Fruit fly (Drosophila melanogaster) whole organism, embryonic: Measurements from ENCODE around the gene CG31827.

Source experiments
- B-H2 ChIP-seq: fragments of 200-800 bp; sonication (Bioruptor generic); optimal IDR thresholded peaks from 2 replicates; lab custom pipeline; 2018; ENCODE audit warnings: missing biosample characterization, mild to moderate bottlenecking, missing genetic modification characterization
- CG10462 ChIP-seq: fragments of 200-800 bp; sonication (Bioruptor generic); optimal IDR thresholded peaks from 2 replicates; lab custom pipeline; 2016; ENCODE audit warnings: missing biosample characterization, missing genetic modification characterization
- CG12236 ChIP-seq: fragments of 200-800 bp; sonication (Bioruptor generic); optimal IDR thresholded peaks from 2 replicates; lab custom pipeline; 2016; ENCODE audit warnings: missing biosample characterization, missing genetic modification characterization
- CG12299 ChIP-seq: fragments of 200-800 bp; sonication (Bioruptor generic); optimal IDR thresholded peaks from 2 replicates; lab custom pipeline; 2018; ENCODE audit warnings: missing biosample characterization, mild to moderate bottlenecking, missing genetic modification characterization
- CG15696 ChIP-seq: fragments of 200-800 bp; sonication (Bioruptor generic); optimal IDR thresholded peaks from 2 replicates; lab custom pipeline; 2019; ENCODE audit warnings: missing biosample characterization, mild to moderate bottlenecking, missing genetic modification characterization, moderate library complexity
- CG17568 ChIP-seq: fragments of 200-800 bp; sonication (Bioruptor generic); optimal IDR thresholded peaks from 2 replicates; lab custom pipeline; 2018; ENCODE audit warnings: missing biosample characterization, mild to moderate bottlenecking, missing genetic modification characterization, moderate library complexity
- CG2129 ChIP-seq: fragments of 200-800 bp; sonication (Bioruptor generic); IDR thresholded peaks from 2 replicates; pipeline ENCODE4 v1.3.6; 2022; ENCODE audit warnings: missing biosample characterization, missing genetic modification characterization; ENCODE audit not compliant: partially characterized antibody
- CG2712 ChIP-seq: fragments of 200-800 bp; optimal IDR thresholded peaks from 3 replicates; lab custom pipeline; 2019; ENCODE audit warnings: missing biosample characterization, mild to moderate bottlenecking, missing genetic modification characterization, moderate library complexity
- CG34422 ChIP-seq: fragments of 200-800 bp; sonication (Bioruptor generic); IDR thresholded peaks from 3 replicates; pipeline ENCODE4 v1.3.6; 2022; ENCODE audit warnings: missing biosample characterization, missing genetic modification characterization
- CG42726 ChIP-seq: fragments of 200-800 bp; sonication (Bioruptor generic); IDR thresholded peaks from 2 replicates; pipeline ENCODE4 v1.3.6; 2022; ENCODE audit warnings: missing biosample characterization, missing genetic modification characterization; ENCODE audit not compliant: partially characterized antibody
- CG4328 ChIP-seq: fragments of 200-800 bp; sonication (Bioruptor generic); optimal IDR thresholded peaks from 3 replicates; lab custom pipeline; 2017; ENCODE audit warnings: missing biosample characterization, missing genetic modification reagents, missing genetic modification characterization
- CG4854 ChIP-seq: fragments of 200-800 bp; sonication (Bioruptor generic); optimal IDR thresholded peaks from 2 replicates; lab custom pipeline; 2016; ENCODE audit warnings: missing biosample characterization, missing genetic modification characterization, inconsistent platforms
- CG6175 ChIP-seq: fragments of 200-800 bp; sonication (Bioruptor generic); IDR thresholded peaks from 3 replicates; pipeline ENCODE4 v1.3.6; 2022; ENCODE audit warnings: missing biosample characterization, missing genetic modification characterization
- CG7745 ChIP-seq: fragments of 200-800 bp; sonication (Bioruptor generic); optimal IDR thresholded peaks from 2 replicates; lab custom pipeline; 2018; ENCODE audit warnings: missing biosample characterization, mild to moderate bottlenecking, missing genetic modification characterization, moderate library complexity
- CG8924 ChIP-seq: fragments of 200-800 bp; optimal IDR thresholded peaks from 3 replicates; lab custom pipeline; 2019; ENCODE audit warnings: missing biosample characterization, mild to moderate bottlenecking, missing genetic modification characterization, moderate library complexity
- D ChIP-seq, 2 experiments: fragments of 200-800 bp in 1 of 2; fragments of >200 bp in 1 of 2; sonication (Bioruptor generic) in 1 of 2; optimal IDR thresholded peaks; 2 replicates in 1 of 2; 3 replicates in 1 of 2; lab custom pipeline; 2017; ENCODE audit warnings: mild to moderate bottlenecking in 1 of 2, missing biosample characterization in 1 of 2, missing genetic modification characterization in 1 of 2, missing genetic modification reagents in 1 of 2
- D19A ChIP-seq: fragments of 200-800 bp; optimal IDR thresholded peaks from 3 replicates; lab custom pipeline; 2019; ENCODE audit warnings: missing biosample characterization, mild to moderate bottlenecking, missing genetic modification characterization, moderate library complexity
- Gug ChIP-seq: fragments of 200-800 bp; sonication (Bioruptor generic); IDR thresholded peaks from 4 replicates; pipeline ENCODE4 v1.3.6; 2022; ENCODE audit warnings: missing biosample characterization, missing genetic modification characterization
- Jarid2 ChIP-seq: fragments of 200-800 bp; sonication (Bioruptor generic); optimal IDR thresholded peaks from 3 replicates; lab custom pipeline; 2017; ENCODE audit warnings: mild to moderate bottlenecking, missing biosample characterization, missing genetic modification reagents, missing genetic modification characterization
- MTF-1 ChIP-seq: fragments of 200-800 bp; sonication (Bioruptor generic); optimal IDR thresholded peaks from 2 replicates; lab custom pipeline; 2018; ENCODE audit warnings: missing biosample characterization, mild to moderate bottlenecking, missing genetic modification characterization, borderline replicate concordance
- Myb ChIP-seq: fragments of 200-800 bp; sonication (Bioruptor generic); optimal IDR thresholded peaks from 2 replicates; lab custom pipeline; 2016; ENCODE audit warnings: missing biosample characterization, missing genetic modification characterization
- Optix ChIP-seq: fragments of 200-800 bp; sonication (Bioruptor generic); IDR thresholded peaks from 3 replicates; pipeline ENCODE4 v1.3.6; 2022; ENCODE audit warnings: missing biosample characterization, missing genetic modification characterization
- Poxn ChIP-seq: fragments of 200-800 bp; sonication (Bioruptor generic); IDR thresholded peaks from 2 replicates; pipeline ENCODE4 v1.3.6; 2022; ENCODE audit warnings: missing biosample characterization, missing genetic modification characterization
- Ravus ChIP-seq: fragments of 200-800 bp; sonication (Bioruptor generic); IDR thresholded peaks from 2 replicates; pipeline ENCODE4 v1.3.6; 2022; ENCODE audit warnings: missing biosample characterization, missing genetic modification characterization
- TFAM ChIP-seq: fragments of 200-800 bp; sonication (Bioruptor generic); optimal IDR thresholded peaks from 2 replicates; lab custom pipeline; 2017; ENCODE audit warnings: missing biosample characterization, missing genetic modification characterization, inconsistent platforms
- Trl ChIP-seq, 3 experiments: fragments of >200 bp in 2 of 3; fragments of 200-800 bp in 1 of 3; sonication (Bioruptor generic) in 1 of 3; optimal IDR thresholded peaks; 2 replicates in 1 of 3; 3 replicates in 2 of 3; lab custom pipeline; 2016 to 2017; ENCODE audit warnings: missing biosample characterization in 1 of 3, missing genetic modification characterization in 1 of 3
- az2 ChIP-seq: fragments of 200-800 bp; sonication (Bioruptor generic); optimal IDR thresholded peaks from 3 replicates; lab custom pipeline; 2016; ENCODE audit warnings: missing biosample characterization, missing genetic modification characterization
- bowl ChIP-seq: fragments of 200-800 bp; sonication (Bioruptor generic); IDR thresholded peaks from 2 replicates; pipeline ENCODE4 v1.3.6; 2022; ENCODE audit warnings: missing biosample characterization, missing genetic modification characterization
- btn ChIP-seq: fragments of 200-800 bp; sonication (Bioruptor generic); optimal IDR thresholded peaks from 2 replicates; lab custom pipeline; 2016; ENCODE audit warnings: missing biosample characterization, missing genetic modification characterization
- crc ChIP-seq: fragments of 200-800 bp; sonication (Bioruptor generic); optimal IDR thresholded peaks from 2 replicates; lab custom pipeline; 2016; ENCODE audit warnings: missing biosample characterization, missing genetic modification characterization
- emc ChIP-seq: fragments of 200-800 bp; sonication (Bioruptor generic); optimal IDR thresholded peaks from 2 replicates; lab custom pipeline; 2016; ENCODE audit warnings: missing biosample characterization, missing genetic modification characterization
- exex ChIP-seq: fragments of 200-800 bp; sonication (Bioruptor generic); optimal IDR thresholded peaks from 4 replicates; lab custom pipeline; 2018; ENCODE audit warnings: missing biosample characterization, mild to moderate bottlenecking, missing genetic modification characterization, moderate library complexity
- eyg ChIP-seq: fragments of 200-800 bp; sonication (Bioruptor generic); optimal IDR thresholded peaks from 3 replicates; lab custom pipeline; 2016; ENCODE audit warnings: missing biosample characterization, missing genetic modification characterization
- fd3F ChIP-seq: fragments of 200-800 bp; sonication (Bioruptor generic); optimal IDR thresholded peaks from 2 replicates; lab custom pipeline; 2018; ENCODE audit warnings: missing biosample characterization, mild to moderate bottlenecking, missing genetic modification characterization, moderate library complexity
- gce ChIP-seq: fragments of 200-800 bp; sonication (Bioruptor generic); IDR thresholded peaks from 3 replicates; pipeline ENCODE4 v1.3.6; 2022; ENCODE audit warnings: missing biosample characterization, missing genetic modification characterization
- her ChIP-seq: fragments of 200-800 bp; sonication (Bioruptor generic); optimal IDR thresholded peaks from 2 replicates; lab custom pipeline; 2016; ENCODE audit warnings: missing biosample characterization, missing genetic modification characterization
- ind ChIP-seq: fragments of 200-800 bp; sonication (Bioruptor generic); optimal IDR thresholded peaks from 3 replicates; lab custom pipeline; 2016; ENCODE audit warnings: missing biosample characterization, missing genetic modification characterization
- jigr1 ChIP-seq: fragments of 200-800 bp; sonication (Bioruptor generic); IDR thresholded peaks from 3 replicates; pipeline ENCODE4 v1.3.6; 2022; ENCODE audit warnings: missing biosample characterization, missing genetic modification characterization
- jing ChIP-seq: fragments of 200-800 bp; sonication (Bioruptor generic); optimal IDR thresholded peaks from 2 replicates; lab custom pipeline; 2018; ENCODE audit warnings: missing biosample characterization, mild to moderate bottlenecking, missing genetic modification characterization
- jumu ChIP-seq: fragments of 200-800 bp; sonication (Bioruptor generic); optimal IDR thresholded peaks from 3 replicates; lab custom pipeline; 2016; ENCODE audit warnings: missing biosample characterization, missing genetic modification characterization
- kah ChIP-seq: fragments of 200-800 bp; sonication (Bioruptor generic); optimal IDR thresholded peaks from 2 replicates; lab custom pipeline; 2018; ENCODE audit warnings: missing biosample characterization, mild to moderate bottlenecking, missing genetic modification characterization
- onecut ChIP-seq: fragments of 200-800 bp; sonication (Bioruptor generic); IDR thresholded peaks from 2 replicates; pipeline ENCODE4 v1.3.6; 2022; ENCODE audit warnings: missing biosample characterization, missing genetic modification characterization
- p53 ChIP-seq: fragments of 200-800 bp; sonication (Bioruptor generic); optimal IDR thresholded peaks from 2 replicates; lab custom pipeline; 2016; ENCODE audit warnings: missing biosample characterization, missing genetic modification characterization
- pros ChIP-seq: fragments of 200-800 bp; sonication (Bioruptor generic); optimal IDR thresholded peaks from 3 replicates; lab custom pipeline; 2019; ENCODE audit warnings: missing biosample characterization, mild to moderate bottlenecking, missing genetic modification characterization, moderate library complexity
- ssp ChIP-seq: fragments of 200-800 bp; sonication (Bioruptor generic); IDR thresholded peaks from 2 replicates; pipeline ENCODE4 v1.3.6; 2022; ENCODE audit warnings: missing biosample characterization, missing genetic modification characterization
- stwl ChIP-seq: fragments of 200-800 bp; sonication (Bioruptor generic); optimal IDR thresholded peaks from 3 replicates; lab custom pipeline; 2018; ENCODE audit warnings: missing biosample characterization, mild to moderate bottlenecking, missing genetic modification characterization, moderate library complexity
- tio ChIP-seq: fragments of 200-800 bp; sonication (Bioruptor generic); optimal IDR thresholded peaks from 2 replicates; lab custom pipeline; 2017; ENCODE audit warnings: missing biosample characterization, missing genetic modification characterization, inconsistent platforms
- wor ChIP-seq: fragments of 200-800 bp; sonication (Bioruptor generic); IDR thresholded peaks from 2 replicates; pipeline ENCODE4 v1.3.6; 2022; ENCODE audit warnings: missing biosample characterization, missing genetic modification characterization
- zen ChIP-seq: fragments of 200-800 bp; sonication (Bioruptor generic); optimal IDR thresholded peaks from 3 replicates; lab custom pipeline; 2018; ENCODE audit warnings: missing biosample characterization, mild to moderate bottlenecking, missing genetic modification characterization, moderate library complexity

Gene CG31827

DNA sequence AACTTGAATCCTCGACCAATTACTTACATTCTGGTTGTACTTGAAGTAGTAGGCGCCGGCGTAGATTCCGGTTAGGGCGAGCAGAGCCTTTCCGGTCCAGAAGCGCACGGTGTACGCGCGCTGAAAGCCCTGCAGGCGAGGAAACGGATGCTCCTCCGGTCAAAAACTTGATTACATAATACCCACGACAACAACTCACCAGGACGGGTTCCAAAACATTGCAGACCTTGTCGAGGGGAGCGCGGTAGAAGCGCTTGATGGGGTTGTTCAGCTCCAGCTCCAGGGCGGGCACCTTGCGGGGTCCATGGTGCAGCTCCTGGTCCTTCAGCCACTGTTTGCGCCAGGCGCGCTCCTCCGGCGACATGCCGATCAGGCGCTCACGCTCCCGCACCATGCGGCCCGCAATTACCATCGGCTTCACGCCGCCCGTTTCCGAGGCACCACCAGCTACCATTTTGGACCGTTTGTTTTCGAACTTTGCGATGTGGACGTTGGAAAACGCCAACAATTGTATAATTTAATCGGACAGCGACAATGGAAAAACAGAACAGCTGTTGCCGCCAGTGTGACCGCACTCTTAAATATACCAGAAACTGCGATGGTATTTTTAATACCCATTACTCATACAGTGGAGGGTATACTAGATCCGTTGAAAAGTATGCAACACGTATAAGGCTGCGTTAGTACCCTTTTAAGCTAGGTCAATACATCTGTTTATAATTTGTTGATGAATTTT lies 45.7 kb downstream of the CG31827 start, which contains the start of gene ND-B17 (continued):
- TF ChIP-seq B-H2 (GFP tag; lab: Kevin White, UChicago), result peak; percentile 36
- no peak for TF ChIP-seq CG4854 (GFP tag; lab: Kevin White, UChicago)
- no peak for TF ChIP-seq crc (GFP tag; lab: Kevin White, UChicago)
- peak; percentile 51; the same call in 2 of the 4 replicates for TF ChIP-seq Gug (GFP tag; lab: Robert Waterston, UW)
- TF ChIP-seq kah (GFP tag; lab: Kevin White, UChicago), result no peak
- no peak for TF ChIP-seq CG42726 (GFP tag; lab: Robert Waterston, UW)
- TF ChIP-seq ind (GFP tag; lab: Kevin White, UChicago), result peak; percentile 5
- no peak for TF ChIP-seq Jarid2
- peak; percentile 35 for TF ChIP-seq stwl (tag; lab: Kevin White, UChicago)
- peak; percentile 37 for TF ChIP-seq az2
- no peak for TF ChIP-seq onecut (GFP tag; lab: Robert Waterston, UW)
- no peak for TF ChIP-seq Trl (optimal IDR thresholded peaks at IDR 0.05; lab: Kevin White, UChicago)
- peak; percentile 66 for TF ChIP-seq Trl (GFP tag; optimal IDR thresholded peaks at IDR 0.05; lab: Kevin White, UChicago)
- TF ChIP-seq emc, result no peak
- no peak for TF ChIP-seq D (optimal IDR thresholded peaks at IDR 0.05; lab: Kevin White, UChicago)
- TF ChIP-seq D (GFP tag; optimal IDR thresholded peaks at IDR 0.05; lab: Kevin White, UChicago), result no peak
- no peak for TF ChIP-seq CG12299 (tag; lab: Kevin White, UChicago)
- no peak for TF ChIP-seq btn (GFP tag; lab: Kevin White, UChicago)
- TF ChIP-seq eyg (GFP tag; lab: Kevin White, UChicago), result no peak
- TF ChIP-seq CG10462 (GFP tag; lab: Kevin White, UChicago), result peak; percentile 19
- TF ChIP-seq jigr1 (GFP tag; lab: Robert Waterston, UW), result no peak
- TF ChIP-seq jumu (GFP tag; lab: Kevin White, UChicago), result peak; percentile 22
- TF ChIP-seq tio (GFP tag; lab: Kevin White, UChicago), result no peak
- no peak for TF ChIP-seq CG7745 (tag; lab: Kevin White, UChicago)
- no peak for TF ChIP-seq jing (GFP tag; lab: Kevin White, UChicago)
- no peak for TF ChIP-seq MTF-1 (GFP tag; lab: Kevin White, UChicago)
- TF ChIP-seq Optix (GFP tag; lab: Robert Waterston, UW), result no peak
- no peak for TF ChIP-seq Poxn (GFP tag; lab: Robert Waterston, UW)
- no peak for TF ChIP-seq exex (tag; lab: Kevin White, UChicago)
- peak; percentile 42 for TF ChIP-seq CG8924
- TF ChIP-seq CG6175, result no peak
- peak; percentile 29; the same call in 1 of the 2 replicates for TF ChIP-seq ssp (GFP tag; lab: Robert Waterston, UW)
- no peak for TF ChIP-seq CG12236 (GFP tag; lab: Kevin White, UChicago)
- TF ChIP-seq bowl (GFP tag; lab: Robert Waterston, UW), result no peak
- no peak for TF ChIP-seq pros (GFP tag; lab: Kevin White, UChicago)
- TF ChIP-seq CG2129 (GFP tag; lab: Robert Waterston, UW), result no peak
- no peak for TF ChIP-seq Ravus (GFP tag; lab: Robert Waterston, UW)
- TF ChIP-seq D19A (tag; lab: Kevin White, UChicago), result no peak
- no peak for TF ChIP-seq CG4328
- no peak for TF ChIP-seq CG17568 (GFP tag; lab: Kevin White, UChicago)
- no peak for TF ChIP-seq zen (tag; lab: Kevin White, UChicago)
- no peak for TF ChIP-seq fd3F (GFP tag; lab: Kevin White, UChicago)
- peak; percentile 19 for TF ChIP-seq p53 (GFP tag; lab: Kevin White, UChicago)
- TF ChIP-seq Myb (GFP tag; lab: Kevin White, UChicago), result peak; percentile 38
- no peak for TF ChIP-seq gce (GFP tag; lab: Robert Waterston, UW)
- no peak for TF ChIP-seq wor (GFP tag; lab: Robert Waterston, UW)
- TF ChIP-seq CG34422, result peak; percentile 70; the same call in 2 of the 3 replicates
- peak; percentile 19 for TF ChIP-seq CG2712 (tag; lab: Kevin White, UChicago)
- TF ChIP-seq her (GFP tag; lab: Kevin White, UChicago), result peak; percentile 24
- no peak for TF ChIP-seq CG15696
- TF ChIP-seq TFAM (GFP tag; lab: Kevin White, UChicago), result no peak
